Worm (Caenorhabditis elegans): ENCODE data around the gene C35D10.17.
A peak's percentile ranks its signal among the peaks of the same experiment; 100 is the strongest.

The C35D10.17 gene

DNA sequence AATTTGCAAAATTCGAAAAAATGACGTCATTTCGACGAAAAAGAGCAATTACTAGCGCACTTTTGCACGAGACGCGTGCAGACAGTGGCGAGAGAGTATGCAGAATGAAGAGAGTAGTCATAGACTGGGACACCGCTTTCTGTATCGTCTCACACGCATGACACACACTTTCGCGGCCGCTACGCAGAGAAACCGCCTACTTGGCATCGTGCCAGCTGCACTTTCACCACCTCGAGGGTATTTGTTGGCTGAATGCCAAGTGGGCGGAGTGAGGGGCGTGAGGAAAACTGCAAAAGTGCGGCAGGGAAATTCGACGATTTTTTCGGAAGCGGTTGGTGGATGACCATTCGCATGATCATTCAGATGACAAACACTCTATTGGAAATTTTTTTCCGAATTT lies 32.9 kb downstream of the C35D10.17 start (continued):
- TF ChIP-seq mes-2 (tag; optimal IDR thresholded peaks at IDR 0.05; ENCODE audit: poor library complexity, severe bottlenecking) (peak; percentile 94), jun-1 (tag; optimal IDR thresholded peaks at IDR 0.05) (peak; percentile 96), ceh-20 (GFP tag; IDR thresholded peaks at IDR 0.05) (peak; percentile 99), dmd-6 (GFP tag; IDR thresholded peaks at IDR 0.05) (peak; percentile 100)

DNA sequence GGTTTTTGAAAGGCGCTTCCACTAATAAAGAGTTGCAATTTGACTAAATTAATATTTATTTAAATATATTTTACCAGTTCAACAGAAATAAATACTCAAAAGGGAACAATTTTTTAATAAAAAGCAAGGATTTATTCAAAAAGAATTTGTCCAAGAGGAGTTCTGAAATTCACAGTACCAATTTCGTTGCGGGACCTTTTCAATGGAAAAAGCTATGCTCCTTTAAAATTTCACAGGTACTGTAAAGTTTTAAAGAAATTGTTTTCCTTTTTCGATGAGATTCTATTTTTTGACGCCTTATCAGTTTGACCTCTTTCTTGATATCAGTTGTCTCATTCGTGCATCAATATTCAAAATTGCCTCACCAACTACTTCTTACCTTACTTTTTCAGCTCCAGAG lies 33.4 kb downstream of the C35D10.17 start, which contains the start of gene tag-340:
Gene tag-340, plus strand, starts transcription at position 249 of the 400 bp plus-strand sequence.
- TF ChIP-seq lin-29 (GFP tag; IDR thresholded peaks at IDR 0.05) (no peak), unc-39 (tag; optimal IDR thresholded peaks at IDR 0.05) (no peak), mes-2 (tag; optimal IDR thresholded peaks at IDR 0.05; ENCODE audit: poor library complexity, severe bottlenecking) (no peak), tag-97 (GFP tag; IDR thresholded peaks at IDR 0.05) (no peak), daf-16 (GFP tag; optimal IDR thresholded peaks at IDR 0.05) (no peak), daf-16 (tag; optimal IDR thresholded peaks at IDR 0.05) (peak; percentile 42), nhr-28 (tag; optimal IDR thresholded peaks at IDR 0.05) (peak; percentile 3)

DNA sequence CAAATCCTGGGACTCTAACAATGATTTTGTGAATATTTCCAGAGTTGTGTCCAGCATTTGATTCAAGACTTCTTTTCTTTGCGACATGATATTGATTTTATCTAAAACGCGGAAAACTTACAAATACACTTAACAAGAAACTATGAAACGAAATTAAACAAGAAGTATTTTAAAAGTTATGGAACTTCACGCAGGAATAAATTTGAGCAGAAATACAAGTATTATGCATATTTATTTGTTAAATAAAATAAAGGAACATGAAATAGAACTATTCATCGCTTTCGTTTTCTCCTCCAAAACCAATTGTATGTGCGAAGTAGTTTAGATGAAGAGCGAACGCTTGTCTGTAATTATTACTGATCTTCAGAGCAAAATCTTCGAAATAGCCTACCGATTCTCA lies 36.9 kb downstream of the C35D10.17 start, which contains the start of gene kbp-2:
Gene kbp-2, minus strand, starts transcription at position 101 of the 400 bp plus-strand sequence.
- TF ChIP-seq nhr-11 (tag; optimal IDR thresholded peaks at IDR 0.05) = no peak
- no peak for TF ChIP-seq Y48G9A.11 (GFP tag; IDR thresholded peaks at IDR 0.05)
- TF ChIP-seq gei-8 (GFP tag; optimal IDR thresholded peaks at IDR 0.05) = no peak
- TF ChIP-seq pqm-1 (tag; optimal IDR thresholded peaks at IDR 0.05) = no peak

DNA sequence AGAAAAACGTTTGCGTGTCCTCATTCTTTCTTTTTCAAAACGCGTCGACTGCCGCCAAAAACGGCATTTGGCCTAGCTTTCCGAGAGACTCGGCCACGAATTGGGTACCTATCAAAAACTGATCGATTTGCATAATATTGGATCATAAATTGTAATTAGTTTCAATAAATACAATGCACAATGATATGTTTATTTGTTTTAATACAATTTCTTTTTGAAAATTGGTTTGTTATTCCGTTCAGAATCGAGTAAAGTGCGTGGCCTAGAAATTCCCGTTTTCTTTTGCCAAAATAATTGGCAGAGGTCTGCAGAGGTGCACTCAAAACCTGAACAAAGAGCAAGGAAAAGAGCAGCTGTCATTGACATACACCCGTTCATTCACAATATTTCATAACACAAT lies 38.5 kb downstream of the C35D10.17 start, which contains the start of gene F26F4.8:
Gene F26F4.8, minus strand, starts transcription at position 69 of the 400 bp plus-strand sequence.
- TF ChIP-seq nhr-28 (tag; optimal IDR thresholded peaks at IDR 0.05) (no peak), F49E8.2 (tag; optimal IDR thresholded peaks at IDR 0.05; ENCODE audit: borderline replicate concordance) (no peak), mxl-2 (GFP tag; conservative IDR thresholded peaks at IDR 0.05) (no peak), ama-1 (optimal IDR thresholded peaks at IDR 0.05) (no peak), duxl-1 (tag; optimal IDR thresholded peaks at IDR 0.05; ENCODE audit: poor library complexity) (no peak), spr-3 (GFP tag; optimal IDR thresholded peaks at IDR 0.05) (no peak), mes-2 (tag; optimal IDR thresholded peaks at IDR 0.05; ENCODE audit: poor library complexity, severe bottlenecking) (peak; percentile 69), hif-1 (tag; optimal IDR thresholded peaks at IDR 0.05) (peak in 1 of 2 experiments; percentile 52), daf-8 (GFP tag; IDR thresholded peaks at IDR 0.05) (no peak), nhr-10 (tag; optimal IDR thresholded peaks at IDR 0.05) (no peak), dpl-1 (GFP tag; optimal IDR thresholded peaks at IDR 0.05) (peak; percentile 49), lir-3 (tag; optimal IDR thresholded peaks at IDR 0.05) (no peak), unc-130 (GFP tag; optimal IDR thresholded peaks at IDR 0.05) (peak; percentile 77), ceh-62 (tag; optimal IDR thresholded peaks at IDR 0.05) (no peak), ZK546.5 (tag; optimal IDR thresholded peaks at IDR 0.05) (no peak), nhr-77 (tag; optimal IDR thresholded peaks at IDR 0.05) (no peak), skn-1 (tag; optimal IDR thresholded peaks at IDR 0.05) (no peak), Y75B8A.6 (GFP tag; IDR thresholded peaks at IDR 0.05) (no peak), nhr-111 (GFP tag; optimal IDR thresholded peaks at IDR 0.05) (no peak), tra-1 (GFP tag; IDR thresholded peaks at IDR 0.05) (no peak), zip-2 (tag; optimal IDR thresholded peaks at IDR 0.05) (no peak), hlh-11 (tag; optimal IDR thresholded peaks at IDR 0.05) (no peak), Y48G9A.11 (GFP tag; IDR thresholded peaks at IDR 0.05) (no peak), rbr-2 (tag; optimal IDR thresholded peaks at IDR 0.05) (peak; percentile 3)

DNA sequence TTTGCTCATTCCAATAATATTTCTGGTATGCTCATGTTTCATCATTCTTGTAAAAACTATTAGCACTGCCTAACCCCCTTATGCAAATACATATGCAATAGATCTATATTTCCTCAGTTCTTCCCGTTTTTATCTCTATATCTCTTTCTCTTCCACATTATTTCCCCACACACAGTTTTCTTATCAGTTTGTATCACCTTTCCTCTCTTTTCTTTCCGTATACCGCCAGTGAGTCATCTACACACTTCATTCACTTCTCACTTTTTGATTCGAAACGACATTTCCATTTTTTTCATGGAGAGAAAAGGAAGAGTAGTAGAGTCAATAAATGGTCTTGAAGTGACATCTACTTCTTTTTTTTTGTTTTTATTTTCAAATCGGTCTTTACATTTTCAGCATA lies 39.5 kb downstream of the C35D10.17 start:
- TF ChIP-seq php-3 (GFP tag; IDR thresholded peaks at IDR 0.05) = no peak
- no peak for TF ChIP-seq F26F4.8 (GFP tag; conservative IDR thresholded peaks at IDR 0.05)
- peak; percentile 68 for TF ChIP-seq pqm-1 (tag; optimal IDR thresholded peaks at IDR 0.05)
- peak; percentile 35 for TF ChIP-seq dve-1 (tag; optimal IDR thresholded peaks at IDR 0.05; ENCODE audit: insufficient read depth)
- TF ChIP-seq rbr-2 (tag; optimal IDR thresholded peaks at IDR 0.05) = no peak
- no peak for TF ChIP-seq madf-5 (GFP tag; IDR thresholded peaks at IDR 0.05)
- peak; percentile 25 for TF ChIP-seq dpl-1 (GFP tag; optimal IDR thresholded peaks at IDR 0.05)
- no peak for TF ChIP-seq mep-1 (tag; optimal IDR thresholded peaks at IDR 0.05)
- no peak for TF ChIP-seq ctbp-1 (GFP tag; IDR thresholded peaks at IDR 0.05)
- peak; percentile 22 for TF ChIP-seq mes-2 (tag; optimal IDR thresholded peaks at IDR 0.05; ENCODE audit: poor library complexity, severe bottlenecking)
- no peak for TF ChIP-seq nhr-102 (tag; optimal IDR thresholded peaks at IDR 0.05)
- no peak for TF ChIP-seq D1046.2 (GFP tag; IDR thresholded peaks at IDR 0.05)
- no peak for TF ChIP-seq aly-2 (tag; optimal IDR thresholded peaks at IDR 0.05)
- TF ChIP-seq unc-39 (tag; optimal IDR thresholded peaks at IDR 0.05) = no peak
- TF ChIP-seq unc-62 (GFP tag; optimal IDR thresholded peaks at IDR 0.05 in 1 of 2) = no peak
- no peak for TF ChIP-seq unc-62 (tag; optimal IDR thresholded peaks at IDR 0.05)

Measured in whole organism, L4 larva.